Worm (Caenorhabditis elegans): Measurements from ENCODE around the gene lhfp-4.

The lhfp-4 gene

ce11 chrIV:17259310-17259709 lies 16.1 kb upstream of the lhfp-4 start, which contains the start of gene phyh-1:
TSS of gene phyh-1 (minus strand) at chrIV:17259410.
- no peak for TF ChIP-seq ceh-30 (tag; optimal IDR thresholded peaks at IDR 0.05)
- TF ChIP-seq ref-2 (tag; optimal IDR thresholded peaks at IDR 0.05): no peak
- TF ChIP-seq ets-4 (tag; optimal IDR thresholded peaks at IDR 0.05): no peak
- TF ChIP-seq hlh-15 (tag; optimal IDR thresholded peaks at IDR 0.05): no peak
- no peak for TF ChIP-seq pag-3 (tag; optimal IDR thresholded peaks at IDR 0.05; ENCODE audit: borderline replicate concordance)
- TF ChIP-seq syd-9 (tag; optimal IDR thresholded peaks at IDR 0.05): no peak

- TF ChIP-seq rnt-1 (tag; optimal IDR thresholded peaks at IDR 0.05): no peak
- no peak for TF ChIP-seq unc-86 (tag; optimal IDR thresholded peaks at IDR 0.05)
Measured at ce11 chrIV:17262385-17262784, 13.0 kb upstream of the lhfp-4 start, which contains the start of gene ZK550.6. TSS of gene ZK550.6 (minus strand) at chrIV:17262485.

ce11 chrIV:17263714-17264113 lies 11.7 kb upstream of the lhfp-4 start:
- TF ChIP-seq elt-2 (tag; optimal IDR thresholded peaks at IDR 0.05) (peak; percentile 83), pag-3 (tag; optimal IDR thresholded peaks at IDR 0.05; ENCODE audit: borderline replicate concordance) (no peak), ceh-14 (tag; optimal IDR thresholded peaks at IDR 0.05) (no peak), unc-3 (GFP tag; conservative IDR thresholded peaks at IDR 0.05) (no peak), unc-3 (tag; optimal IDR thresholded peaks at IDR 0.05) (no peak)

ce11 chrIV:17264714-17265113 lies 10.7 kb upstream of the lhfp-4 start, which contains the start of gene F26D10.13:
TSS of gene F26D10.13 (minus strand) at chrIV:17264814.
- TF ChIP-seq unc-86 (tag; optimal IDR thresholded peaks at IDR 0.05) (no peak), lin-11 (tag; optimal IDR thresholded peaks at IDR 0.05) (no peak), dve-1 (tag; optimal IDR thresholded peaks at IDR 0.05) (no peak), hlh-13 (GFP tag; optimal IDR thresholded peaks at IDR 0.05) (no peak), hlh-15 (tag; optimal IDR thresholded peaks at IDR 0.05) (no peak), ceh-9 (tag; optimal IDR thresholded peaks at IDR 0.05) (no peak), ceh-18 (tag; optimal IDR thresholded peaks at IDR 0.05) (no peak), ceh-6 (GFP tag; optimal IDR thresholded peaks at IDR 0.05) (no peak), ceh-19 (GFP tag; optimal IDR thresholded peaks at IDR 0.05) (no peak), ceh-48 (tag; optimal IDR thresholded peaks at IDR 0.05) (no peak), npax-4 (tag; optimal IDR thresholded peaks at IDR 0.05) (no peak), ttx-3 (tag; optimal IDR thresholded peaks at IDR 0.05) (no peak), ama-1 (optimal IDR thresholded peaks at IDR 0.05) (no peak), C08G9.2 (tag; optimal IDR thresholded peaks at IDR 0.05) (no peak), dmd-4 (tag; optimal IDR thresholded peaks at IDR 0.05; ENCODE audit: borderline replicate concordance) (no peak), eyg-1 (tag; optimal IDR thresholded peaks at IDR 0.05) (no peak), elt-4 (tag; optimal IDR thresholded peaks at IDR 0.05) (no peak), pax-1 (tag; optimal IDR thresholded peaks at IDR 0.05) (no peak), ceh-34 (tag; optimal IDR thresholded peaks at IDR 0.05) (no peak)

- TF ChIP-seq ama-1 (optimal IDR thresholded peaks at IDR 0.05) (no peak), ceh-31 (tag; optimal IDR thresholded peaks at IDR 0.05) (no peak), C08G9.2 (tag; optimal IDR thresholded peaks at IDR 0.05) (no peak)
Measured at ce11 chrIV:17265279-17265678, 10.1 kb upstream of the lhfp-4 start, which contains the start of gene str-187. TSS of gene str-187 (plus strand) at chrIV:17265579.

ce11 chrIV:17265716-17266115 lies 9.7 kb upstream of the lhfp-4 start:
- no peak for TF ChIP-seq pag-3 (tag; optimal IDR thresholded peaks at IDR 0.05; ENCODE audit: borderline replicate concordance)
- TF ChIP-seq ceh-2 (tag; optimal IDR thresholded peaks at IDR 0.05): no peak
- no peak for TF ChIP-seq unc-55 (GFP tag; optimal IDR thresholded peaks at IDR 0.05)
- no peak for TF ChIP-seq ceh-9 (tag; optimal IDR thresholded peaks at IDR 0.05)
- TF ChIP-seq K09A11.1 (tag; optimal IDR thresholded peaks at IDR 0.05; ENCODE audit: insufficient read depth): no peak
- no peak for TF ChIP-seq syd-9 (tag; optimal IDR thresholded peaks at IDR 0.05)
- no peak for TF ChIP-seq ceh-48 (tag; optimal IDR thresholded peaks at IDR 0.05)
- TF ChIP-seq eyg-1 (tag; optimal IDR thresholded peaks at IDR 0.05): no peak
- no peak for TF ChIP-seq K02D7.2 (tag; optimal IDR thresholded peaks at IDR 0.05)
- no peak for TF ChIP-seq Y22D7AL.16 (tag; optimal IDR thresholded peaks at IDR 0.05)
- no peak for TF ChIP-seq ztf-16 (tag; optimal IDR thresholded peaks at IDR 0.05)
- no peak for TF ChIP-seq hlh-15 (tag; optimal IDR thresholded peaks at IDR 0.05)
- TF ChIP-seq ttx-3 (tag; optimal IDR thresholded peaks at IDR 0.05): no peak
- no peak for TF ChIP-seq ceh-24 (tag; optimal IDR thresholded peaks at IDR 0.05)
- no peak for TF ChIP-seq odd-2 (tag; optimal IDR thresholded peaks at IDR 0.05)
- no peak for TF ChIP-seq nfya-1 (tag; optimal IDR thresholded peaks at IDR 0.05)

Measured in whole organism, late embryonic.